Fruit fly (Drosophila melanogaster) Kc167 (cell line): ENCODE measurements around the gene CG16758.

Source experiments
- Myc ChIP-seq: fragments of >200 bp; optimal IDR thresholded peaks from 2 replicates; lab custom pipeline; 2017; ENCODE audit warnings: missing external identifiers
- Sin3A ChIP-seq: fragments of >200 bp; optimal IDR thresholded peaks from 2 replicates; lab custom pipeline; 2018; ENCODE audit warnings: missing external identifiers
- psq ChIP-seq: fragments of >200 bp; optimal IDR thresholded peaks from 2 replicates; lab custom pipeline; 2017; ENCODE audit warnings: missing external identifiers

DNA sequence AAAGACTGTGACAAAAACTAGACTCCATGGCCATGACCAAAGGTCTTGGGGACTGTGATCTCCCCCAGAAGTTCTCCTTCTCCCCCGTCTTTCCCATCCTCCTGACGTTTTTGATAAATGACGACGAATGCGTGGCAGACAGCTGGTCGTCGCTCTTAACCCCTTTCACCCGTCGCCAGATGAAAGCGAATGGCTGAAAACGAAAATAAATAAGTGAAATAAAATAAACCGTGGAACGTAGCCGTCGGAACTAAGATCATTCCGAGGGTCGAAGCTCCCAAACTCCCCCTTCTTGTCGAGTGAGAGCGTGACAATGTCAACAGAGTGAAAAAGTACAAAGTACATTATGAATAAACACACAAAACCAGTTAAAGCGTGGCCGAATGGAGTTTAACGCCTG lies 42.5 kb upstream of the CG16758 start:
- no peak for TF ChIP-seq Myc (lab: Kevin White, UChicago)
- no peak for TF ChIP-seq psq (lab: Kevin White, UChicago)
- no peak for TF ChIP-seq Sin3A (lab: Kevin White, UChicago)
